Worm (Caenorhabditis elegans): ENCODE results near the gene C55A6.4.

C55A6.4 gene

DNA sequence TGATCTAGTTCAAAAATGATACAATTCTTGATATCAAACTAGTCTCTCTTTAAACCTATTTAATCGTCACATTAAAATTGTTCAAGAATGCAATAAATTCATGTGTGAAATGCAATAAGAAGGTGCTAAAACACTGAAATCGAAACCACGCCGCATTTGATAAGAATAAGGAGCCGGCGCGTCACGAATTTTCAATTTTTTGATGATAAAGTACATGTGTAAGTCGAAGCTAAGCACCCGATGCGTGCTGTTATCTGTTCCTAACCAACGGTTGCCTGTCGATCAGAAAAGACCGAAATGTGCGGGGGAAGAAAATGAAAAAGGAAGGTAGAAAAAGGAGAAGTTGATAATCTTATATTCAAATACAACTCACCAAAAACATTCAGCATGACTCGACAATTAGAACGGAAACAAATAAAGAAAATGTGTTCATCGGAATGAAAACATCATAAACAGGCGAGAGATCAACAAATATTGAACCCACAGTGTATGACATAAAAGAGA, 47.4 kb downstream of the C55A6.4 start, which contains the start of gene aat-6:
Gene aat-6 (minus strand): TSS at position 454 of the 504 bp plus-strand sequence.
- no peak for TF ChIP-seq lin-13 (GFP tag; optimal IDR thresholded peaks at IDR 0.05)
- no peak for TF ChIP-seq ama-1 (optimal IDR thresholded peaks at IDR 0.05)
- no peak for TF ChIP-seq nhr-237 (tag; optimal IDR thresholded peaks at IDR 0.05)
- no peak for TF ChIP-seq egl-27 (tag; optimal IDR thresholded peaks at IDR 0.05)
- no peak for TF ChIP-seq peb-1 (tag; optimal IDR thresholded peaks at IDR 0.05)
- TF ChIP-seq crh-2 (tag; optimal IDR thresholded peaks at IDR 0.05): peak; percentile 21
- no peak for TF ChIP-seq unc-39 (tag; optimal IDR thresholded peaks at IDR 0.05)
- no peak for TF ChIP-seq mdl-1 (tag; optimal IDR thresholded peaks at IDR 0.05)
- TF ChIP-seq R02D3.7 (tag; optimal IDR thresholded peaks at IDR 0.05): no peak
- peak; percentile 54 for TF ChIP-seq sma-9 (GFP tag; optimal IDR thresholded peaks at IDR 0.05)
- no peak for TF ChIP-seq sma-9 (tag; optimal IDR thresholded peaks at IDR 0.05)
- no peak for TF ChIP-seq F13H6.1 (tag; optimal IDR thresholded peaks at IDR 0.05)
- no peak for TF ChIP-seq alr-1 (tag; optimal IDR thresholded peaks at IDR 0.05)
- TF ChIP-seq fos-1 (tag; optimal IDR thresholded peaks at IDR 0.05): peak; percentile 82
- no peak for TF ChIP-seq nhr-12 (tag; optimal IDR thresholded peaks at IDR 0.05)
- TF ChIP-seq unc-62 (GFP tag; optimal IDR thresholded peaks at IDR 0.05): no peak

Measured in whole organism, L2 larva.